Fruit fly (Drosophila melanogaster) whole organism, embryonic: Measurements from ENCODE around the gene Pif1.

Experiments used
- Asciz ChIP-seq: fragments of 200-800 bp; sonication (Bioruptor generic); optimal IDR thresholded peaks from 2 replicates; lab custom pipeline; 2017; ENCODE audit warnings: missing biosample characterization, mild to moderate bottlenecking, missing genetic modification characterization, missing genetic modification reagents
- Atf3 ChIP-seq: fragments of 200-800 bp; sonication (Bioruptor generic); optimal IDR thresholded peaks from 3 replicates; lab custom pipeline; 2016; ENCODE audit warnings: missing biosample characterization, missing genetic modification characterization
- Atf6 ChIP-seq: fragments of 200-800 bp; sonication (Bioruptor generic); IDR thresholded peaks from 2 replicates; pipeline ENCODE4 v1.3.6; 2022; ENCODE audit warnings: missing biosample characterization, missing genetic modification characterization
- BtbVII ChIP-seq: fragments of 200-800 bp; sonication (Bioruptor generic); optimal IDR thresholded peaks from 3 replicates; lab custom pipeline; 2017; ENCODE audit warnings: missing biosample characterization, mild to moderate bottlenecking, missing genetic modification characterization
- CG10321 ChIP-seq: fragments of 200-800 bp; sonication (Bioruptor generic); IDR thresholded peaks from 2 replicates; pipeline ENCODE4 v1.3.6; 2022; ENCODE audit warnings: missing biosample characterization, missing genetic modification characterization
- CG10654 ChIP-seq: fragments of 200-800 bp; sonication (Bioruptor generic); optimal IDR thresholded peaks from 2 replicates; lab custom pipeline; 2016; ENCODE audit warnings: missing biosample characterization, missing genetic modification characterization
- CG11456 ChIP-seq: fragments of 200-800 bp; sonication (Bioruptor generic); IDR thresholded peaks from 3 replicates; pipeline ENCODE4 v1.3.6; 2022; ENCODE audit warnings: missing biosample characterization, missing genetic modification characterization
- CG12104 ChIP-seq: fragments of 200-800 bp; sonication (Bioruptor generic); optimal IDR thresholded peaks from 3 replicates; lab custom pipeline; 2016; ENCODE audit warnings: missing biosample characterization, missing genetic modification characterization
- CG15011 ChIP-seq: fragments of 200-800 bp; sonication (Bioruptor generic); optimal IDR thresholded peaks from 3 replicates; lab custom pipeline; 2018; ENCODE audit warnings: missing biosample characterization, mild to moderate bottlenecking, missing genetic modification characterization
- CG16815 ChIP-seq: fragments of 200-800 bp; sonication (Bioruptor generic); optimal IDR thresholded peaks from 3 replicates; lab custom pipeline; 2017; ENCODE audit warnings: missing biosample characterization, mild to moderate bottlenecking, missing genetic modification characterization
- CG17359 ChIP-seq: fragments of 200-800 bp; sonication (Bioruptor generic); optimal IDR thresholded peaks from 3 replicates; lab custom pipeline; 2018; ENCODE audit warnings: missing biosample characterization, mild to moderate bottlenecking, missing genetic modification characterization, moderate library complexity
- CG2875 ChIP-seq: fragments of 200-800 bp; sonication (Bioruptor generic); optimal IDR thresholded peaks from 2 replicates; lab custom pipeline; 2017; ENCODE audit warnings: missing biosample characterization, mild to moderate bottlenecking, missing genetic modification characterization, missing genetic modification reagents
- CG32772 ChIP-seq: fragments of 200-800 bp; sonication (Bioruptor generic); IDR thresholded peaks from 2 replicates; pipeline ENCODE4 v1.3.6; 2022; ENCODE audit warnings: missing biosample characterization, missing genetic modification characterization
- CG33557 ChIP-seq: fragments of 200-800 bp; sonication (Bioruptor generic); optimal IDR thresholded peaks from 2 replicates; lab custom pipeline; 2019; ENCODE audit warnings: missing biosample characterization, mild to moderate bottlenecking, missing genetic modification characterization, moderate library complexity
- CG3726 ChIP-seq: fragments of 200-800 bp; sonication (Bioruptor generic); IDR thresholded peaks from 3 replicates; pipeline ENCODE4, ENCODE4 v1.3.6; 2022; ENCODE audit warnings: missing biosample characterization, missing genetic modification characterization
- CG6272 ChIP-seq: fragments of 200-800 bp; sonication (Bioruptor generic); IDR thresholded peaks from 2 replicates; pipeline ENCODE4 v1.3.6; 2022; ENCODE audit warnings: missing biosample characterization, missing genetic modification characterization
- CG6813 ChIP-seq: fragments of 200-800 bp; sonication (Bioruptor generic); optimal IDR thresholded peaks from 2 replicates; lab custom pipeline; 2017; ENCODE audit warnings: missing biosample characterization, missing genetic modification characterization, mild to moderate bottlenecking, moderate library complexity, missing genetic modification reagents
- CG7556 ChIP-seq: fragments of 200-800 bp; sonication (Bioruptor generic); optimal IDR thresholded peaks from 2 replicates; lab custom pipeline; 2017; ENCODE audit warnings: missing biosample characterization, mild to moderate bottlenecking, missing genetic modification characterization
- CG9727 ChIP-seq: fragments of 200-800 bp; sonication (Bioruptor generic); optimal IDR thresholded peaks from 3 replicates; lab custom pipeline; 2017; ENCODE audit warnings: missing biosample characterization, mild to moderate bottlenecking, missing genetic modification characterization
- CG9797 ChIP-seq: fragments of 200-800 bp; sonication (Bioruptor generic); optimal IDR thresholded peaks from 3 replicates; lab custom pipeline; 2018; ENCODE audit warnings: missing biosample characterization, mild to moderate bottlenecking, missing genetic modification characterization
- CrebB ChIP-seq: fragments of 200-800 bp; sonication (Bioruptor generic); optimal IDR thresholded peaks from 3 replicates; lab custom pipeline; 2018; ENCODE audit warnings: missing biosample characterization, mild to moderate bottlenecking, missing genetic modification characterization
- Gug ChIP-seq: fragments of 200-800 bp; sonication (Bioruptor generic); IDR thresholded peaks from 4 replicates; pipeline ENCODE4 v1.3.6; 2022; ENCODE audit warnings: missing biosample characterization, missing genetic modification characterization
- H15 ChIP-seq: fragments of 200-800 bp; sonication (Bioruptor generic); IDR thresholded peaks from 3 replicates; pipeline ENCODE4 v1.3.6; 2022; ENCODE audit warnings: missing biosample characterization, missing genetic modification characterization
- Hsf ChIP-seq: fragments of 200-800 bp; sonication (Bioruptor generic); optimal IDR thresholded peaks from 3 replicates; lab custom pipeline; 2016; ENCODE audit warnings: missing biosample characterization, missing genetic modification characterization
- Lpt ChIP-seq: fragments of >200 bp; optimal IDR thresholded peaks from 2 replicates; lab custom pipeline; 2018; ENCODE audit warnings: missing biosample characterization, missing genetic modification characterization
- NC2α ChIP-seq: fragments of 200-800 bp; sonication (Bioruptor generic); optimal IDR thresholded peaks from 2 replicates; lab custom pipeline; 2016; ENCODE audit warnings: missing biosample characterization, missing genetic modification characterization
- NK7.1 ChIP-seq: fragments of 200-800 bp; sonication (Bioruptor generic); optimal IDR thresholded peaks from 3 replicates; lab custom pipeline; 2016; ENCODE audit warnings: missing biosample characterization, missing genetic modification characterization
- Nf-YA ChIP-seq: fragments of 200-800 bp; sonication (Bioruptor generic); IDR thresholded peaks from 2 replicates; pipeline ENCODE4 v1.3.6; 2022; ENCODE audit warnings: missing biosample characterization, missing genetic modification characterization
- Poxn ChIP-seq: fragments of 200-800 bp; sonication (Bioruptor generic); IDR thresholded peaks from 2 replicates; pipeline ENCODE4 v1.3.6; 2022; ENCODE audit warnings: missing biosample characterization, missing genetic modification characterization
- Ptx1 ChIP-seq: fragments of 200-800 bp; sonication (Bioruptor generic); IDR thresholded peaks from 2 replicates; pipeline ENCODE4 v1.3.6; 2022; ENCODE audit warnings: missing biosample characterization, missing genetic modification characterization
- Rfx ChIP-seq: fragments of 200-800 bp; sonication (Bioruptor generic); IDR thresholded peaks from 2 replicates; pipeline ENCODE4 v1.3.6; 2022; ENCODE audit warnings: missing biosample characterization, missing genetic modification characterization
- Sox100B ChIP-seq: fragments of 200-800 bp; sonication (Bioruptor generic); optimal IDR thresholded peaks from 3 replicates; lab custom pipeline; 2018; ENCODE audit warnings: missing biosample characterization, mild to moderate bottlenecking, missing genetic modification characterization
- ap ChIP-seq: fragments of 200-800 bp; sonication (Bioruptor generic); IDR thresholded peaks from 2 replicates; pipeline ENCODE4 v1.3.6; 2022; ENCODE audit warnings: missing biosample characterization, missing genetic modification characterization
- bab2 ChIP-seq: fragments of 200-800 bp; sonication (Bioruptor generic); optimal IDR thresholded peaks from 2 replicates; lab custom pipeline; 2016; ENCODE audit warnings: missing biosample characterization, missing genetic modification characterization
- bbx ChIP-seq: fragments of 200-800 bp; sonication (Bioruptor generic); IDR thresholded peaks from 2 replicates; pipeline ENCODE4 v1.3.6; 2022; ENCODE audit warnings: missing biosample characterization, missing genetic modification characterization; ENCODE audit not compliant: partially characterized antibody
- btn ChIP-seq: fragments of 200-800 bp; sonication (Bioruptor generic); optimal IDR thresholded peaks from 2 replicates; lab custom pipeline; 2016; ENCODE audit warnings: missing biosample characterization, missing genetic modification characterization
- chif ChIP-seq, 2 experiments: fragments of 200-800 bp; sonication (Bioruptor generic); optimal IDR thresholded peaks; 3 replicates each; lab custom pipeline; 2016; ENCODE audit warnings: missing biosample characterization in 2 of 2, missing genetic modification characterization in 2 of 2
- crc ChIP-seq: fragments of 200-800 bp; sonication (Bioruptor generic); optimal IDR thresholded peaks from 2 replicates; lab custom pipeline; 2016; ENCODE audit warnings: missing biosample characterization, missing genetic modification characterization
- danr ChIP-seq: fragments of 200-800 bp; sonication (Bioruptor generic); IDR thresholded peaks from 2 replicates; pipeline ENCODE4 v1.3.6; 2022; ENCODE audit warnings: missing biosample characterization, missing genetic modification characterization
- fd102C ChIP-seq: fragments of 200-800 bp; sonication (Bioruptor generic); optimal IDR thresholded peaks from 2 replicates; lab custom pipeline; 2018; ENCODE audit warnings: missing biosample characterization, mild to moderate bottlenecking, missing genetic modification characterization, moderate library complexity
- kah ChIP-seq: fragments of 200-800 bp; sonication (Bioruptor generic); optimal IDR thresholded peaks from 2 replicates; lab custom pipeline; 2018; ENCODE audit warnings: missing biosample characterization, mild to moderate bottlenecking, missing genetic modification characterization
- nom ChIP-seq: fragments of 200-800 bp; sonication (Bioruptor generic); optimal IDR thresholded peaks from 2 replicates; lab custom pipeline; 2017; ENCODE audit warnings: missing biosample characterization, missing genetic modification characterization, mild to moderate bottlenecking, moderate library complexity, missing genetic modification reagents
- otp ChIP-seq: fragments of 200-800 bp; sonication (Bioruptor generic); IDR thresholded peaks from 3 replicates; pipeline ENCODE4, ENCODE4 v1.3.6; 2022; ENCODE audit warnings: missing biosample characterization, missing genetic modification characterization
- pho ChIP-seq: fragments of 200-800 bp; sonication (Bioruptor generic); optimal IDR thresholded peaks from 2 replicates; lab custom pipeline; 2016; ENCODE audit warnings: missing biosample characterization, missing genetic modification characterization
- repo ChIP-seq: fragments of 200-800 bp; sonication (Bioruptor generic); optimal IDR thresholded peaks from 2 replicates; lab custom pipeline; 2016; ENCODE audit warnings: missing biosample characterization, missing genetic modification characterization
- sima ChIP-seq: fragments of 200-800 bp; sonication (Bioruptor generic); optimal IDR thresholded peaks from 2 replicates; lab custom pipeline; 2016; ENCODE audit warnings: missing biosample characterization, missing genetic modification characterization
- sob ChIP-seq: fragments of 200-800 bp; sonication (Bioruptor generic); IDR thresholded peaks from 2 replicates; pipeline ENCODE4 v1.3.6; 2022; ENCODE audit warnings: missing biosample characterization, missing genetic modification characterization
- tll ChIP-seq, 2 experiments: fragments of 200-800 bp in 1 of 2; fragments of >200 bp in 1 of 2; sonication (Bioruptor generic) in 1 of 2; optimal IDR thresholded peaks; 2 replicates each; lab custom pipeline; 2017 to 2019; ENCODE audit warnings: missing biosample characterization in 2 of 2, missing genetic modification characterization in 2 of 2, mild to moderate bottlenecking in 1 of 2, moderate library complexity in 1 of 2
- trh ChIP-seq: fragments of 200-800 bp; sonication (Bioruptor generic); optimal IDR thresholded peaks from 2 replicates; lab custom pipeline; 2016; ENCODE audit warnings: missing biosample characterization, missing genetic modification characterization
- usp ChIP-seq: fragments of >200 bp; optimal IDR thresholded peaks from 2 replicates; lab custom pipeline; 2017; ENCODE audit warnings: missing biosample characterization, missing genetic modification characterization
- wdn ChIP-seq: fragments of 200-800 bp; sonication (Bioruptor generic); IDR thresholded peaks from 2 replicates; pipeline ENCODE4 v1.3.6; 2022; ENCODE audit warnings: missing biosample characterization, missing genetic modification characterization
- wor ChIP-seq: fragments of 200-800 bp; sonication (Bioruptor generic); IDR thresholded peaks from 2 replicates; pipeline ENCODE4 v1.3.6; 2022; ENCODE audit warnings: missing biosample characterization, missing genetic modification characterization

Gene Pif1

DNA sequence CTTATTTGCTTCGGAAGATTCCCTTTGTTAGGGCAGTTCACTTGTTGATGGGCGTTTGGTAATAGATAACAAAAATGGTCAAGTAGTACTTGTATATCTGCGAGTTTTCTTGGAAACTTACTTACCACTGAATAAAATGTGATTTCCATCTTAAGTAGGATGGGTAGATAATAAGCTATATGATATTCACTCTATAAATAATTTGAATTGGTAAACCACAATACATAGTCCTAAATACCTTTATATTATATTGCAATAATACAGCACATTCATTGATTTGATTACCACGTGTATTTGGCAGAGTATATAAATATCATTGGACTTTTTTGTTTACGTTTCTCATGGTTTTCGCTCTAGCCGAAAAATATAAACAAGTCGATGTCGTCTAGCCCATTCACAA lies 6.1 kb upstream of the Pif1 start (continued):
- TF ChIP-seq tll (GFP tag; optimal IDR thresholded peaks at IDR 0.05; lab: Kevin White, UChicago), result no peak
- no peak for TF ChIP-seq CG10321 (GFP tag; lab: Robert Waterston, UW)
- TF ChIP-seq CG6813 (GFP tag; lab: Kevin White, UChicago), result peak; percentile 30
- TF ChIP-seq BtbVII, result peak; percentile 62
- no peak for TF ChIP-seq Poxn (GFP tag; lab: Robert Waterston, UW)
- no peak for TF ChIP-seq Lpt (GFP tag; lab: Kevin White, UChicago)
- TF ChIP-seq Ptx1, result peak; percentile 82
- peak; percentile 26 for TF ChIP-seq CG10654 (GFP tag; lab: Kevin White, UChicago)
- TF ChIP-seq NK7.1, result peak; percentile 29
- TF ChIP-seq sob (GFP tag; lab: Robert Waterston, UW), result peak; percentile 51; the same call in 1 of the 2 replicates
- TF ChIP-seq CG2875 (GFP tag; lab: Kevin White, UChicago), result no peak
- 0 out of 3 replicates have a peak, but pooled peaks have one; percentile 62 for TF ChIP-seq CG11456
- peak; percentile 57 for TF ChIP-seq Asciz
- TF ChIP-seq sima (GFP tag; lab: Kevin White, UChicago), result no peak
- no peak for TF ChIP-seq Atf3 (GFP tag; lab: Kevin White, UChicago)
- TF ChIP-seq repo (GFP tag; lab: Kevin White, UChicago), result no peak
- peak; percentile 7; the same call in 1 of the 2 replicates for TF ChIP-seq CG32772 (GFP tag; lab: Robert Waterston, UW)
- 0 out of 3 replicates have a peak, but pooled peaks have one; percentile 18 for TF ChIP-seq CG3726 (GFP tag; lab: Robert Waterston, UW)
- TF ChIP-seq btn (GFP tag; lab: Kevin White, UChicago), result no peak
- TF ChIP-seq nom, result no peak
- no peak for TF ChIP-seq bbx (GFP tag; lab: Robert Waterston, UW)
- peak; percentile 65; the same call in 1 of the 2 replicates for TF ChIP-seq Atf6 (GFP tag; lab: Robert Waterston, UW)
- peak; percentile 70 for TF ChIP-seq Hsf (GFP tag; lab: Kevin White, UChicago)
- TF ChIP-seq Sox100B (GFP tag; lab: Kevin White, UChicago), result peak; percentile 77
- TF ChIP-seq usp, result no peak
- TF ChIP-seq NC2α (GFP tag; lab: Kevin White, UChicago), result no peak
- no peak for TF ChIP-seq kah (GFP tag; lab: Kevin White, UChicago)
- TF ChIP-seq CG6272 (GFP tag; lab: Robert Waterston, UW), result no peak
- TF ChIP-seq H15 (GFP tag; lab: Robert Waterston, UW), result 0 out of 3 replicates have a peak, but pooled peaks have one; percentile 44
- no peak for TF ChIP-seq otp (GFP tag; lab: Robert Waterston, UW)
- TF ChIP-seq Rfx (GFP tag; lab: Robert Waterston, UW), result peak; percentile 66
- TF ChIP-seq CG7556, result peak; percentile 84
- peak; percentile 56; the same call in 1 of the 2 replicates for TF ChIP-seq danr (GFP tag; lab: Robert Waterston, UW)
- TF ChIP-seq CG12104 (GFP tag; lab: Kevin White, UChicago), result peak; percentile 62
- peak; percentile 44 for TF ChIP-seq pho
- no peak for TF ChIP-seq crc (GFP tag; lab: Kevin White, UChicago)
- no peak for TF ChIP-seq CG16815 (GFP tag; lab: Kevin White, UChicago)
- TF ChIP-seq CG17359 (tag; lab: Kevin White, UChicago), result peak; percentile 52
- TF ChIP-seq Gug (GFP tag; lab: Robert Waterston, UW), result peak; percentile 10; the same call in 1 of the 4 replicates
- no peak for TF ChIP-seq ap (GFP tag; lab: Robert Waterston, UW)
- TF ChIP-seq Nf-YA, result no peak
- TF ChIP-seq trh (GFP tag; lab: Kevin White, UChicago), result no peak
- no peak for TF ChIP-seq CrebB (tag; lab: Kevin White, UChicago)
- peak; percentile 26 for TF ChIP-seq CG15011
- TF ChIP-seq CG33557 (GFP tag; lab: Kevin White, UChicago), result no peak
- TF ChIP-seq wdn, result no peak
- peak; percentile 62 for TF ChIP-seq CG9727 (GFP tag; lab: Kevin White, UChicago)
- peak; percentile 35; the same call in 1 of the 2 replicates for TF ChIP-seq wor
- no peak for TF ChIP-seq fd102C
- no peak for TF ChIP-seq CG9797
- peak; percentile 50 for TF ChIP-seq bab2 (GFP tag; lab: Kevin White, UChicago)
- peak; percentile 25 to 34 for TF ChIP-seq chif (GFP tag; optimal IDR thresholded peaks at IDR 0.05; lab: Kevin White, UChicago)
